Worm (Caenorhabditis elegans) whole organism, L3 larva: ENCODE data around the gene akt-1.

Experiments
- R02D3.7 ChIP-seq: fragments of 150-350 bp; optimal IDR thresholded peaks from 2 replicates; lab custom pipeline; 2014; ENCODE audit warnings: missing biosample characterization, missing genetic modification characterization
- ceh-28 ChIP-seq: fragments of 150-350 bp; optimal IDR thresholded peaks from 2 replicates; lab custom pipeline; 2014; ENCODE audit warnings: missing biosample characterization, missing genetic modification reagents, missing genetic modification characterization
- ceh-9 ChIP-seq: sonication (generic microtip); optimal IDR thresholded peaks from 2 replicates; lab custom pipeline; 2018; ENCODE audit warnings: missing biosample characterization, missing genetic modification characterization
- egl-27 ChIP-seq: sonication (generic microtip); optimal IDR thresholded peaks from 4 replicates; lab custom pipeline; 2017; ENCODE audit warnings: missing biosample characterization, missing genetic modification reagents, missing genetic modification characterization
- egl-5 ChIP-seq: fragments of 150-350 bp; optimal IDR thresholded peaks from 2 replicates; lab custom pipeline; 2017; ENCODE audit warnings: missing biosample characterization, missing genetic modification reagents, missing genetic modification characterization, inconsistent platforms
- elt-1 ChIP-seq: fragments of 150-350 bp; optimal IDR thresholded peaks from 2 replicates; lab custom pipeline; 2014; ENCODE audit warnings: missing biosample characterization, missing genetic modification characterization
- elt-3 ChIP-seq, 3 experiments: fragments of 150-350 bp in 1 of 3; sonication (generic microtip) in 2 of 3; optimal IDR thresholded peaks; 2 replicates in 2 of 3; 4 replicates in 1 of 3; lab custom pipeline; 2014 to 2017; ENCODE audit warnings: missing biosample characterization in 3 of 3, missing genetic modification characterization in 3 of 3
- fkh-2 ChIP-seq: fragments of 150-350 bp; optimal IDR thresholded peaks from 2 replicates; lab custom pipeline; 2014; ENCODE audit warnings: missing biosample characterization, missing genetic modification reagents, missing genetic modification characterization
- hmg-11 ChIP-seq: sonication (generic microtip); optimal IDR thresholded peaks from 2 replicates; lab custom pipeline; 2016; ENCODE audit warnings: missing genetic modification characterization, missing compliant biosample characterization
- jun-1 ChIP-seq: fragments of 150-350 bp; optimal IDR thresholded peaks from 2 replicates; lab custom pipeline; 2014; ENCODE audit warnings: missing biosample characterization, missing genetic modification reagents, missing genetic modification characterization
- lin-15B ChIP-seq: fragments of 150-350 bp; optimal IDR thresholded peaks from 2 replicates; lab custom pipeline; 2014; ENCODE audit warnings: missing biosample characterization, missing genetic modification characterization
- lin-39 ChIP-seq: fragments of 150-350 bp; optimal IDR thresholded peaks from 2 replicates; lab custom pipeline; 2018; ENCODE audit warnings: missing biosample characterization, missing genetic modification reagents, missing genetic modification characterization
- mdl-1 ChIP-seq: fragments of 150-350 bp; optimal IDR thresholded peaks from 2 replicates; lab custom pipeline; 2014; ENCODE audit warnings: missing biosample characterization, missing genetic modification characterization
- nhr-11 ChIP-seq: fragments of 150-350 bp; optimal IDR thresholded peaks from 2 replicates; lab custom pipeline; 2014; ENCODE audit warnings: missing biosample characterization, missing genetic modification characterization
- nhr-12 ChIP-seq: fragments of 150-350 bp; optimal IDR thresholded peaks from 2 replicates; lab custom pipeline; 2014; ENCODE audit warnings: missing biosample characterization, missing genetic modification characterization
- nhr-23 ChIP-seq: fragments of 150-350 bp; optimal IDR thresholded peaks from 2 replicates; lab custom pipeline; 2014; ENCODE audit warnings: missing biosample characterization, missing genetic modification reagents, missing genetic modification characterization
- nhr-25 ChIP-seq: sonication (generic microtip); optimal IDR thresholded peaks from 2 replicates; lab custom pipeline; 2017; ENCODE audit warnings: missing biosample characterization, missing genetic modification characterization
- nhr-28 ChIP-seq: fragments of 150-350 bp; optimal IDR thresholded peaks from 2 replicates; lab custom pipeline; 2014; ENCODE audit warnings: missing biosample characterization, missing genetic modification characterization
- nhr-43 ChIP-seq: sonication (generic microtip); optimal IDR thresholded peaks from 2 replicates; lab custom pipeline; 2016; ENCODE audit warnings: mild to moderate bottlenecking, missing genetic modification characterization, missing compliant biosample characterization; ENCODE audit not compliant: poor library complexity, severe bottlenecking
- nhr-76 ChIP-seq: fragments of 150-350 bp; sonication (generic microtip); optimal IDR thresholded peaks from 5 replicates; lab custom pipeline; 2014; ENCODE audit warnings: missing biosample characterization, missing genetic modification characterization
- nhr-77 ChIP-seq: fragments of 150-350 bp; optimal IDR thresholded peaks from 2 replicates; lab custom pipeline; 2014; ENCODE audit warnings: missing biosample characterization, missing genetic modification characterization
- sea-2 ChIP-seq: fragments of 150-350 bp; sonication (generic microtip); optimal IDR thresholded peaks from 4 replicates; lab custom pipeline; 2014; ENCODE audit warnings: missing biosample characterization, missing genetic modification reagents, missing genetic modification characterization
- skn-1 ChIP-seq: fragments of 150-350 bp; optimal IDR thresholded peaks from 2 replicates; lab custom pipeline; 2014; ENCODE audit warnings: missing biosample characterization, missing genetic modification characterization
- tbx-2 ChIP-seq: sonication (generic microtip); optimal IDR thresholded peaks from 2 replicates; lab custom pipeline; 2016; ENCODE audit warnings: mild to moderate bottlenecking, missing genetic modification characterization, missing compliant biosample characterization
- unc-39 ChIP-seq: sonication (generic microtip); optimal IDR thresholded peaks from 4 replicates; lab custom pipeline; 2017; ENCODE audit warnings: missing biosample characterization, missing genetic modification characterization
- unc-62 ChIP-seq: fragments of 150-350 bp; sonication (generic microtip); optimal IDR thresholded peaks from 4 replicates; lab custom pipeline; 2014; ENCODE audit warnings: missing biosample characterization, missing genetic modification reagents, missing genetic modification characterization
- zag-1 ChIP-seq: fragments of 150-350 bp; optimal IDR thresholded peaks from 2 replicates; lab custom pipeline; 2014; ENCODE audit warnings: missing biosample characterization, missing genetic modification characterization

The akt-1 gene

ce11 chrV:10292819-10293357 lies 44.2 kb downstream of the akt-1 start, which contains the start of gene col-149:
Gene col-149, minus strand, starts transcription at chrV:10292869.
- TF ChIP-seq nhr-23 (peak; percentile 75), elt-3 (tag; optimal IDR thresholded peaks at IDR 0.05; lab: Kevin White, UChicago) (peak in 1 of 3 experiments; percentile 56), hmg-11 (no peak), nhr-12 (tag; lab: Kevin White, UChicago) (no peak), lin-15B (tag; lab: Kevin White, UChicago) (no peak), nhr-28 (tag; lab: Kevin White, UChicago) (no peak), tbx-2 (tag; lab: Kevin White, UChicago) (no peak)

DNA sequence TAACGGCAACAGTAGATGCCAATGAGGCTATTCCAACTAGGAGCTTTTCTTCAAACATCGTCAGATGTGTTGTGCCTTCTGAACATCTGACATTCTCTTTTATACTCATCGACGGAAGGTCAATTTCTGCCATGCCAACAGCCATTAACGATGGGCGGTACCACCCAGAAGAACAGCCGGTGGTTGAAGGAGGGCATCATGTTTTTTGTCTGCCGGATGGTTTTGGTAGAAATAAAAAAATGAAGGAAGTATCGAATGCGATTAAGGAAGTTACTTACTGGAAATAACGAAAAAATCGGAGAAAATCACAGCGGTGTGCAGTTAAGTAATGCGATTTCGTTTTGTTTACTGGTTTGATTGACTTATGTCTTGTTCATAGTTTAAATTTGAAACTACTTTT lies 45.8 kb downstream of the akt-1 start, which contains the start of gene col-150:
Gene col-150 (minus strand): TSS at position 101 of the 400 bp plus-strand sequence.
- TF ChIP-seq nhr-77 (tag; lab: Kevin White, UChicago) (no peak), sea-2 (no peak), nhr-25 (tag; lab: Kevin White, UChicago) (no peak), hmg-11 (no peak), nhr-11 (tag; lab: Kevin White, UChicago) (no peak), zag-1 (no peak), fkh-2 (tag; lab: Kevin White, UChicago) (no peak), elt-1 (tag; lab: Kevin White, UChicago) (no peak), lin-39 (tag; lab: Kevin White, UChicago) (no peak)

- TF ChIP-seq ceh-28 (tag; lab: Kevin White, UChicago): no peak
- TF ChIP-seq nhr-25 (tag; lab: Kevin White, UChicago): no peak
- TF ChIP-seq unc-39 (tag; lab: Kevin White, UChicago): no peak
- no peak for TF ChIP-seq zag-1
- TF ChIP-seq skn-1 (tag; lab: Kevin White, UChicago): no peak
- TF ChIP-seq unc-62 (GFP tag; lab: Kevin White, UChicago): no peak
- TF ChIP-seq nhr-11 (tag; lab: Kevin White, UChicago): no peak
- TF ChIP-seq nhr-76: no peak
- TF ChIP-seq nhr-43: no peak
- no peak for TF ChIP-seq fkh-2 (tag; lab: Kevin White, UChicago)
- TF ChIP-seq egl-27 (tag; lab: Kevin White, UChicago): no peak
- TF ChIP-seq egl-5 (tag; lab: Kevin White, UChicago): no peak
- TF ChIP-seq jun-1: no peak
- TF ChIP-seq R02D3.7 (tag; lab: Kevin White, UChicago): no peak
- TF ChIP-seq ceh-9 (tag; lab: Kevin White, UChicago): no peak
- no peak for TF ChIP-seq mdl-1 (tag; lab: Kevin White, UChicago)
Observed at ce11 chrV:10297099-10297498, 48.4 kb downstream of the akt-1 start, which contains the start of gene B0024.4. Gene B0024.4, plus strand, starts transcription at chrV:10297399.
